Worm (Caenorhabditis elegans) whole organism, late embryonic: ENCODE results near the gene C46F4.3.

Experiments
- ceh-48 ChIP-seq: sonication (generic microtip); optimal IDR thresholded peaks from 2 replicates; lab custom pipeline; 2016; ENCODE audit warnings: missing genetic modification characterization, inconsistent platforms, missing compliant biosample characterization
- dmd-4 ChIP-seq: sonication (generic microtip); optimal IDR thresholded peaks from 2 replicates; lab custom pipeline; 2016; ENCODE audit warnings: borderline replicate concordance, missing genetic modification characterization, missing compliant biosample characterization

- TF ChIP-seq ceh-48 (tag; lab: Kevin White, UChicago), result no peak
- TF ChIP-seq dmd-4, result no peak
Observed at ce11 chrX:5962560-5962959, 27.0 kb downstream of the C46F4.3 start.
